Fruit fly (Drosophila melanogaster): ENCODE data around the gene REPTOR-BP.

Gene REPTOR-BP

dm6 chr2L:10276436-10276835, 12.5 kb downstream of the REPTOR-BP start:
- TF ChIP-seq Snoo (tag; optimal IDR thresholded peaks at IDR 0.05) (peak; percentile 45), CG10348 (GFP tag; IDR thresholded peaks at IDR 0.05) (no peak), CG8159 (tag; optimal IDR thresholded peaks at IDR 0.05) (no peak), EcR (GFP tag; optimal IDR thresholded peaks at IDR 0.05) (no peak), CG34367 (tag; optimal IDR thresholded peaks at IDR 0.05) (no peak), CG17806 (tag; optimal IDR thresholded peaks at IDR 0.05) (peak; percentile 75), CG32121 (GFP tag; IDR thresholded peaks at IDR 0.05) (peak; percentile 64), D1 (tag; optimal IDR thresholded peaks at IDR 0.05) (no peak), CG8301 (tag; optimal IDR thresholded peaks at IDR 0.05) (no peak), CG12605 (GFP tag; IDR thresholded peaks at IDR 0.05) (peak; percentile 64), CG9948 (tag; optimal IDR thresholded peaks at IDR 0.05) (no peak), fd96Ca (GFP tag; IDR thresholded peaks at IDR 0.05) (no peak), rn (GFP tag; IDR thresholded peaks at IDR 0.05) (no peak), CG4496 (GFP tag; IDR thresholded peaks at IDR 0.05) (peak; percentile 67; the same call in 2 of the 3 replicates), CG14655 (GFP tag; optimal IDR thresholded peaks at IDR 0.05) (no peak), CG15710 (tag; optimal IDR thresholded peaks at IDR 0.05) (peak; percentile 37), Pif1B (GFP tag; optimal IDR thresholded peaks at IDR 0.05) (no peak), Ets98B (GFP tag; IDR thresholded peaks at IDR 0.05) (no peak; the same call in 1 of the 2 replicates), Pif1A (GFP tag; optimal IDR thresholded peaks at IDR 0.05) (no peak), CG13204 (GFP tag; optimal IDR thresholded peaks at IDR 0.05) (no peak)

dm6 chr2L:10276846-10277245, 12.9 kb downstream of the REPTOR-BP start:
- peak; percentile 47; the same call in 1 of the 2 replicates for TF ChIP-seq rn (GFP tag; IDR thresholded peaks at IDR 0.05)
- TF ChIP-seq EcR (GFP tag; optimal IDR thresholded peaks at IDR 0.05): no peak
- TF ChIP-seq CG10348 (GFP tag; IDR thresholded peaks at IDR 0.05): no peak
- peak; percentile 5 for TF ChIP-seq gl (tag; optimal IDR thresholded peaks at IDR 0.05)
- peak; percentile 32 for TF ChIP-seq CG17806 (tag; optimal IDR thresholded peaks at IDR 0.05)
- TF ChIP-seq CG9948 (tag; optimal IDR thresholded peaks at IDR 0.05): no peak
- peak; percentile 19; the same call in 1 of the 2 replicates for TF ChIP-seq CG12605 (GFP tag; IDR thresholded peaks at IDR 0.05)
- peak; percentile 74 for TF ChIP-seq Pif1A (GFP tag; optimal IDR thresholded peaks at IDR 0.05)
- no peak for TF ChIP-seq CG8159 (tag; optimal IDR thresholded peaks at IDR 0.05)
- peak; percentile 74 for TF ChIP-seq CG4496 (GFP tag; IDR thresholded peaks at IDR 0.05)
- TF ChIP-seq CG15710 (tag; optimal IDR thresholded peaks at IDR 0.05): no peak
- TF ChIP-seq D1 (tag; optimal IDR thresholded peaks at IDR 0.05): no peak
- TF ChIP-seq CG8301 (tag; optimal IDR thresholded peaks at IDR 0.05): no peak
- TF ChIP-seq Ets98B (GFP tag; IDR thresholded peaks at IDR 0.05): no peak; the same call in 1 of the 2 replicates
- peak; percentile 46 for TF ChIP-seq Pif1B (GFP tag; optimal IDR thresholded peaks at IDR 0.05)
- TF ChIP-seq CG32121 (GFP tag; IDR thresholded peaks at IDR 0.05): peak; percentile 27

- TF ChIP-seq CG14655 (GFP tag; optimal IDR thresholded peaks at IDR 0.05): no peak
- no peak for TF ChIP-seq Ets98B (GFP tag; IDR thresholded peaks at IDR 0.05)
- no peak for TF ChIP-seq EcR (GFP tag; optimal IDR thresholded peaks at IDR 0.05)
- no peak for TF ChIP-seq CG17806 (tag; optimal IDR thresholded peaks at IDR 0.05)
- TF ChIP-seq D1 (tag; optimal IDR thresholded peaks at IDR 0.05): no peak
- TF ChIP-seq Snoo (tag; optimal IDR thresholded peaks at IDR 0.05): no peak
Observed at dm6 chr2L:10277362-10277761, 13.4 kb downstream of the REPTOR-BP start.

- no peak for TF ChIP-seq CG12605 (GFP tag; IDR thresholded peaks at IDR 0.05)
- TF ChIP-seq CG15710 (tag; optimal IDR thresholded peaks at IDR 0.05): no peak
- no peak for TF ChIP-seq fd96Ca (GFP tag; IDR thresholded peaks at IDR 0.05)
- no peak for TF ChIP-seq CG32121 (GFP tag; IDR thresholded peaks at IDR 0.05)
- no peak for TF ChIP-seq Pif1B (GFP tag; optimal IDR thresholded peaks at IDR 0.05)
- TF ChIP-seq EcR (GFP tag; optimal IDR thresholded peaks at IDR 0.05): no peak
- TF ChIP-seq CG10348 (GFP tag; IDR thresholded peaks at IDR 0.05): no peak
- no peak for TF ChIP-seq gl (tag; optimal IDR thresholded peaks at IDR 0.05)
- no peak for TF ChIP-seq Pif1A (GFP tag; optimal IDR thresholded peaks at IDR 0.05)
- TF ChIP-seq CG8159 (tag; optimal IDR thresholded peaks at IDR 0.05): no peak
- no peak for TF ChIP-seq CG13204 (GFP tag; optimal IDR thresholded peaks at IDR 0.05)
- TF ChIP-seq CG34367 (tag; optimal IDR thresholded peaks at IDR 0.05): no peak
- no peak for TF ChIP-seq CG4496 (GFP tag; IDR thresholded peaks at IDR 0.05)
- TF ChIP-seq Ets98B (GFP tag; IDR thresholded peaks at IDR 0.05): no peak
- TF ChIP-seq CG14655 (GFP tag; optimal IDR thresholded peaks at IDR 0.05): no peak
- TF ChIP-seq Snoo (tag; optimal IDR thresholded peaks at IDR 0.05): no peak
- no peak for TF ChIP-seq rn (GFP tag; IDR thresholded peaks at IDR 0.05)
- TF ChIP-seq CG17806 (tag; optimal IDR thresholded peaks at IDR 0.05): no peak
- TF ChIP-seq D1 (tag; optimal IDR thresholded peaks at IDR 0.05): no peak
- no peak for TF ChIP-seq CG8301 (tag; optimal IDR thresholded peaks at IDR 0.05)
Observed at dm6 chr2L:10278658-10279057, 14.7 kb downstream of the REPTOR-BP start, which contains the start of gene Utx. Gene Utx (minus strand): TSS chr2L:10278811.

dm6 chr2L:10280772-10281171, 16.8 kb downstream of the REPTOR-BP start, which contains the start of gene CG34043:
Gene CG34043 (minus strand): TSS chr2L:10280872.
- TF ChIP-seq D1 (tag; optimal IDR thresholded peaks at IDR 0.05) (no peak), CG32121 (GFP tag; IDR thresholded peaks at IDR 0.05) (no peak), CG8301 (tag; optimal IDR thresholded peaks at IDR 0.05) (no peak), CG14655 (GFP tag; optimal IDR thresholded peaks at IDR 0.05) (no peak), gl (tag; optimal IDR thresholded peaks at IDR 0.05) (no peak), CG10348 (GFP tag; IDR thresholded peaks at IDR 0.05) (no peak), CG34367 (tag; optimal IDR thresholded peaks at IDR 0.05) (no peak), EcR (GFP tag; optimal IDR thresholded peaks at IDR 0.05) (no peak), CG9948 (tag; optimal IDR thresholded peaks at IDR 0.05) (no peak), Pif1A (GFP tag; optimal IDR thresholded peaks at IDR 0.05) (no peak)

dm6 chr2L:10291276-10291675, 27.4 kb downstream of the REPTOR-BP start:
- no peak for TF ChIP-seq CG15710 (tag; optimal IDR thresholded peaks at IDR 0.05)
